Worm (Caenorhabditis elegans) whole organism, L3 larva: ENCODE results near the gene F46B3.9.

Source experiments
- ceh-28 ChIP-seq: fragments of 150-350 bp; optimal IDR thresholded peaks from 2 replicates; lab custom pipeline; 2014; ENCODE audit warnings: missing biosample characterization, missing genetic modification reagents, missing genetic modification characterization
- egl-27 ChIP-seq: sonication (generic microtip); optimal IDR thresholded peaks from 4 replicates; lab custom pipeline; 2017; ENCODE audit warnings: missing biosample characterization, missing genetic modification reagents, missing genetic modification characterization
- nhr-76 ChIP-seq: fragments of 150-350 bp; sonication (generic microtip); optimal IDR thresholded peaks from 5 replicates; lab custom pipeline; 2014; ENCODE audit warnings: missing biosample characterization, missing genetic modification characterization
- pha-4 ChIP-seq: fragments of 150-350 bp; optimal IDR thresholded peaks from 2 replicates; lab custom pipeline; 2014; ENCODE audit warnings: missing biosample characterization, missing genetic modification reagents, missing genetic modification characterization

ce11 chrV:20597076-20597475 lies 28.9 kb downstream of the F46B3.9 start, which contains the start of gene F46B3.1:
- TF ChIP-seq pha-4 (tag; lab: Kevin White, UChicago) = no peak
- TF ChIP-seq egl-27 (tag; lab: Kevin White, UChicago) = no peak
- TF ChIP-seq nhr-76 (tag; lab: Kevin White, UChicago) = no peak
- no peak for TF ChIP-seq ceh-28
